Worm (Caenorhabditis elegans): Measurements from ENCODE around the gene phf-15.

Gene phf-15

ce11 chrIII:3355791-3356190, 33.1 kb downstream of the phf-15 start:
- no peak for TF ChIP-seq med-1 (GFP tag; optimal IDR thresholded peaks at IDR 0.05; ENCODE audit: insufficient read depth)
- no peak for TF ChIP-seq flt-1 (GFP tag; IDR thresholded peaks at IDR 0.05)
- no peak for TF ChIP-seq klf-2 (GFP tag; conservative IDR thresholded peaks at IDR 0.05)

- TF ChIP-seq med-1 (GFP tag; optimal IDR thresholded peaks at IDR 0.05; ENCODE audit: insufficient read depth) (no peak), flt-1 (GFP tag; IDR thresholded peaks at IDR 0.05) (no peak), klf-2 (GFP tag; conservative IDR thresholded peaks at IDR 0.05) (no peak), cog-1 (tag; optimal IDR thresholded peaks at IDR 0.05) (no peak), T22C8.4 (GFP tag; IDR thresholded peaks at IDR 0.05) (no peak), ref-1 (GFP tag; conservative IDR thresholded peaks at IDR 0.05) (no peak)
Observed at ce11 chrIII:3360067-3360466, 37.4 kb downstream of the phf-15 start.

ce11 chrIII:3367772-3368171, 45.1 kb downstream of the phf-15 start:
- no peak for TF ChIP-seq flt-1 (GFP tag; IDR thresholded peaks at IDR 0.05)
- TF ChIP-seq tab-1 (GFP tag; IDR thresholded peaks at IDR 0.05): no peak
- TF ChIP-seq klf-2 (GFP tag; conservative IDR thresholded peaks at IDR 0.05): no peak
- TF ChIP-seq cog-1 (tag; optimal IDR thresholded peaks at IDR 0.05): no peak

- TF ChIP-seq klf-2 (GFP tag; conservative IDR thresholded peaks at IDR 0.05) (no peak), flt-1 (GFP tag; IDR thresholded peaks at IDR 0.05) (no peak), ztf-23 (GFP tag; IDR thresholded peaks at IDR 0.05) (no peak), cog-1 (tag; optimal IDR thresholded peaks at IDR 0.05) (no peak), T22C8.4 (GFP tag; IDR thresholded peaks at IDR 0.05) (no peak), ztf-29 (GFP tag; IDR thresholded peaks at IDR 0.05) (no peak), tab-1 (GFP tag; IDR thresholded peaks at IDR 0.05) (no peak), med-1 (GFP tag; optimal IDR thresholded peaks at IDR 0.05; ENCODE audit: insufficient read depth) (no peak), ref-1 (GFP tag; conservative IDR thresholded peaks at IDR 0.05) (no peak)
Observed at ce11 chrIII:3370054-3370453, 47.4 kb downstream of the phf-15 start, which contains the start of gene prk-2. prk-2 (minus strand) TSS chrIII:3370209.

ce11 chrIII:3370770-3371169, 48.1 kb downstream of the phf-15 start:
- no peak for TF ChIP-seq ref-1 (GFP tag; conservative IDR thresholded peaks at IDR 0.05)
- TF ChIP-seq T22C8.4 (GFP tag; IDR thresholded peaks at IDR 0.05): no peak
- TF ChIP-seq med-1 (GFP tag; optimal IDR thresholded peaks at IDR 0.05; ENCODE audit: insufficient read depth): no peak
- no peak for TF ChIP-seq klf-2 (GFP tag; conservative IDR thresholded peaks at IDR 0.05)
- TF ChIP-seq cog-1 (tag; optimal IDR thresholded peaks at IDR 0.05): no peak
- no peak for TF ChIP-seq ztf-29 (GFP tag; IDR thresholded peaks at IDR 0.05)
- no peak for TF ChIP-seq flt-1 (GFP tag; IDR thresholded peaks at IDR 0.05)
- TF ChIP-seq ztf-23 (GFP tag; IDR thresholded peaks at IDR 0.05): no peak
- no peak for TF ChIP-seq tab-1 (GFP tag; IDR thresholded peaks at IDR 0.05)

- TF ChIP-seq tab-1 (GFP tag; IDR thresholded peaks at IDR 0.05): no peak
- no peak for TF ChIP-seq klf-2 (GFP tag; conservative IDR thresholded peaks at IDR 0.05)
- no peak for TF ChIP-seq ztf-29 (GFP tag; IDR thresholded peaks at IDR 0.05)
Observed at ce11 chrIII:3372278-3372677, 49.6 kb downstream of the phf-15 start.

ce11 chrIII:3377134-3377533, 54.5 kb downstream of the phf-15 start:
- no peak for TF ChIP-seq ref-1 (GFP tag; conservative IDR thresholded peaks at IDR 0.05)
- TF ChIP-seq ztf-29 (GFP tag; IDR thresholded peaks at IDR 0.05): no peak
- TF ChIP-seq T22C8.4 (GFP tag; IDR thresholded peaks at IDR 0.05): no peak
- no peak for TF ChIP-seq cog-1 (tag; optimal IDR thresholded peaks at IDR 0.05)
- no peak for TF ChIP-seq klf-2 (GFP tag; conservative IDR thresholded peaks at IDR 0.05)
- TF ChIP-seq med-1 (GFP tag; optimal IDR thresholded peaks at IDR 0.05; ENCODE audit: insufficient read depth): no peak

ce11 chrIII:3377700-3378099, 55.0 kb downstream of the phf-15 start:
- TF ChIP-seq flt-1 (GFP tag; IDR thresholded peaks at IDR 0.05): no peak
- no peak for TF ChIP-seq T22C8.4 (GFP tag; IDR thresholded peaks at IDR 0.05)
- no peak for TF ChIP-seq ztf-23 (GFP tag; IDR thresholded peaks at IDR 0.05)
- TF ChIP-seq ztf-29 (GFP tag; IDR thresholded peaks at IDR 0.05): no peak
- TF ChIP-seq ref-1 (GFP tag; conservative IDR thresholded peaks at IDR 0.05): no peak
- no peak for TF ChIP-seq tab-1 (GFP tag; IDR thresholded peaks at IDR 0.05)
- TF ChIP-seq klf-2 (GFP tag; conservative IDR thresholded peaks at IDR 0.05): no peak
- no peak for TF ChIP-seq med-1 (GFP tag; optimal IDR thresholded peaks at IDR 0.05; ENCODE audit: insufficient read depth)
- TF ChIP-seq cog-1 (tag; optimal IDR thresholded peaks at IDR 0.05): no peak
